Fruit fly (Drosophila melanogaster) whole organism, embryonic: ENCODE results near the gene Acat1.

Experiments
- Atf3 ChIP-seq: fragments of 200-800 bp; sonication (Bioruptor generic); optimal IDR thresholded peaks from 3 replicates; lab custom pipeline; 2016; ENCODE audit warnings: missing biosample characterization, missing genetic modification characterization
- B-H1 ChIP-seq: fragments of 200-800 bp; sonication (Bioruptor generic); IDR thresholded peaks from 3 replicates; pipeline ENCODE4 v1.3.6; 2022; ENCODE audit warnings: missing biosample characterization, missing genetic modification characterization
- Bdp1 ChIP-seq: fragments of 200-800 bp; sonication (Bioruptor generic); optimal IDR thresholded peaks from 3 replicates; lab custom pipeline; 2016; ENCODE audit warnings: missing biosample characterization, missing genetic modification characterization
- CG10267 ChIP-seq: fragments of 200-800 bp; sonication (Bioruptor generic); optimal IDR thresholded peaks from 2 replicates; lab custom pipeline; 2018; ENCODE audit warnings: missing biosample characterization, mild to moderate bottlenecking, missing genetic modification characterization, moderate library complexity
- CG11398 ChIP-seq: fragments of 200-800 bp; sonication (Bioruptor generic); optimal IDR thresholded peaks from 2 replicates; lab custom pipeline; 2016; ENCODE audit warnings: missing biosample characterization, missing genetic modification characterization
- CG12155 ChIP-seq: fragments of 200-800 bp; sonication (Bioruptor generic); optimal IDR thresholded peaks from 3 replicates; lab custom pipeline; 2016; ENCODE audit warnings: missing biosample characterization, missing genetic modification characterization
- CG12659 ChIP-seq: fragments of 200-800 bp; sonication (Bioruptor generic); optimal IDR thresholded peaks from 3 replicates; lab custom pipeline; 2017; ENCODE audit warnings: mild to moderate bottlenecking, missing biosample characterization, missing genetic modification reagents, missing genetic modification characterization
- CG13424 ChIP-seq: fragments of 200-800 bp; sonication (Bioruptor generic); optimal IDR thresholded peaks from 2 replicates; lab custom pipeline; 2019; ENCODE audit warnings: missing biosample characterization, mild to moderate bottlenecking, missing genetic modification characterization, moderate library complexity
- CG16863 ChIP-seq: fragments of 200-800 bp; sonication (Bioruptor generic); optimal IDR thresholded peaks from 3 replicates; lab custom pipeline; 2016; ENCODE audit warnings: missing biosample characterization, missing genetic modification characterization
- CG1792 ChIP-seq: fragments of 200-800 bp; sonication (Bioruptor generic); optimal IDR thresholded peaks from 2 replicates; lab custom pipeline; 2016; ENCODE audit warnings: missing biosample characterization, missing genetic modification characterization
- CG32532 ChIP-seq: fragments of 200-800 bp; sonication (Bioruptor generic); IDR thresholded peaks from 2 replicates; pipeline ENCODE4 v1.3.6; 2022; ENCODE audit warnings: missing biosample characterization, missing genetic modification characterization
- CG3407 ChIP-seq: fragments of 200-800 bp; sonication (Bioruptor generic); optimal IDR thresholded peaks from 2 replicates; lab custom pipeline; 2018; ENCODE audit warnings: missing biosample characterization, mild to moderate bottlenecking, missing genetic modification characterization
- CG34224 ChIP-seq: fragments of 200-800 bp; sonication (Bioruptor generic); IDR thresholded peaks from 3 replicates; pipeline ENCODE4 v1.3.6; 2022; ENCODE audit warnings: missing biosample characterization, missing genetic modification characterization; ENCODE audit not compliant: partially characterized antibody
- CG5245 ChIP-seq: fragments of 200-800 bp; sonication (Bioruptor generic); optimal IDR thresholded peaks from 3 replicates; lab custom pipeline; 2016; ENCODE audit warnings: missing biosample characterization, missing genetic modification characterization
- CG5953 ChIP-seq: fragments of 200-800 bp; sonication (Bioruptor generic); IDR thresholded peaks from 2 replicates; pipeline ENCODE4 v1.3.6; 2022; ENCODE audit warnings: missing biosample characterization, missing genetic modification characterization
- CG6654 ChIP-seq: fragments of 200-800 bp; sonication (Bioruptor generic); optimal IDR thresholded peaks from 2 replicates; lab custom pipeline; 2017; ENCODE audit warnings: missing biosample characterization, mild to moderate bottlenecking, missing genetic modification characterization
- CG9437 ChIP-seq: fragments of 200-800 bp; sonication (Bioruptor generic); optimal IDR thresholded peaks from 2 replicates; lab custom pipeline; 2018; ENCODE audit warnings: missing biosample characterization, mild to moderate bottlenecking, missing genetic modification characterization
- CoRest ChIP-seq: fragments of 200-800 bp; sonication (Bioruptor generic); optimal IDR thresholded peaks from 3 replicates; lab custom pipeline; 2018; ENCODE audit warnings: missing biosample characterization, mild to moderate bottlenecking, missing genetic modification characterization, moderate library complexity
- Dbx ChIP-seq: fragments of 200-800 bp; sonication (Bioruptor generic); IDR thresholded peaks from 3 replicates; pipeline ENCODE4 v1.3.6; 2022; ENCODE audit warnings: missing biosample characterization, missing genetic modification characterization
- Doc3 ChIP-seq: fragments of 200-800 bp; sonication (Bioruptor generic); IDR thresholded peaks from 3 replicates; pipeline ENCODE4 v1.3.6; 2022; ENCODE audit warnings: missing biosample characterization, missing genetic modification characterization; ENCODE audit not compliant: partially characterized antibody
- Dref ChIP-seq: fragments of 200-800 bp; sonication (Bioruptor generic); IDR thresholded peaks from 2 replicates; pipeline ENCODE4 v1.3.6; 2022; ENCODE audit warnings: missing biosample characterization, missing genetic modification characterization
- E2f2 ChIP-seq: fragments of 200-800 bp; sonication (Bioruptor generic); IDR thresholded peaks from 2 replicates; pipeline ENCODE4 v1.3.6; 2022; ENCODE audit warnings: missing biosample characterization, missing genetic modification characterization
- Hmx ChIP-seq: fragments of 200-800 bp; sonication (Bioruptor generic); optimal IDR thresholded peaks from 2 replicates; lab custom pipeline; 2016; ENCODE audit warnings: missing biosample characterization, missing genetic modification characterization
- Opbp ChIP-seq: fragments of 200-800 bp; sonication (Bioruptor generic); IDR thresholded peaks from 3 replicates; pipeline ENCODE4 v1.3.6; 2022; ENCODE audit warnings: missing biosample characterization, missing genetic modification characterization; ENCODE audit not compliant: partially characterized antibody
- Optix ChIP-seq: fragments of 200-800 bp; sonication (Bioruptor generic); IDR thresholded peaks from 3 replicates; pipeline ENCODE4 v1.3.6; 2022; ENCODE audit warnings: missing biosample characterization, missing genetic modification characterization
- PHDP ChIP-seq: fragments of 200-800 bp; sonication (Bioruptor generic); optimal IDR thresholded peaks from 3 replicates; lab custom pipeline; 2018; ENCODE audit warnings: missing biosample characterization, mild to moderate bottlenecking, missing genetic modification characterization, moderate library complexity
- Sin3A ChIP-seq: fragments of >200 bp; optimal IDR thresholded peaks from 2 replicates; lab custom pipeline; 2018
- Spps ChIP-seq: fragments of 200-800 bp; sonication (Bioruptor generic); optimal IDR thresholded peaks from 2 replicates; lab custom pipeline; 2018; ENCODE audit warnings: missing biosample characterization, mild to moderate bottlenecking, missing genetic modification characterization
- az2 ChIP-seq: fragments of 200-800 bp; sonication (Bioruptor generic); optimal IDR thresholded peaks from 3 replicates; lab custom pipeline; 2016; ENCODE audit warnings: missing biosample characterization, missing genetic modification characterization
- cato ChIP-seq: fragments of 200-800 bp; sonication (Bioruptor generic); optimal IDR thresholded peaks from 2 replicates; lab custom pipeline; 2016; ENCODE audit warnings: missing biosample characterization, missing genetic modification characterization, borderline replicate concordance
- dan ChIP-seq: fragments of 200-800 bp; sonication (Bioruptor generic); IDR thresholded peaks from 2 replicates; pipeline ENCODE4 v1.3.6; 2022; ENCODE audit warnings: missing biosample characterization, missing genetic modification characterization
- danr ChIP-seq: fragments of 200-800 bp; sonication (Bioruptor generic); IDR thresholded peaks from 2 replicates; pipeline ENCODE4 v1.3.6; 2022; ENCODE audit warnings: missing biosample characterization, missing genetic modification characterization
- disco-r ChIP-seq: fragments of 200-800 bp; sonication (Bioruptor generic); optimal IDR thresholded peaks from 2 replicates; lab custom pipeline; 2016; ENCODE audit warnings: missing biosample characterization, missing genetic modification characterization
- fd102C ChIP-seq: fragments of 200-800 bp; sonication (Bioruptor generic); optimal IDR thresholded peaks from 2 replicates; lab custom pipeline; 2018; ENCODE audit warnings: missing biosample characterization, mild to moderate bottlenecking, missing genetic modification characterization, moderate library complexity
- gce ChIP-seq: fragments of 200-800 bp; sonication (Bioruptor generic); IDR thresholded peaks from 3 replicates; pipeline ENCODE4 v1.3.6; 2022; ENCODE audit warnings: missing biosample characterization, missing genetic modification characterization
- ind ChIP-seq: fragments of 200-800 bp; sonication (Bioruptor generic); optimal IDR thresholded peaks from 3 replicates; lab custom pipeline; 2016; ENCODE audit warnings: missing biosample characterization, missing genetic modification characterization
- jumu ChIP-seq: fragments of 200-800 bp; sonication (Bioruptor generic); optimal IDR thresholded peaks from 3 replicates; lab custom pipeline; 2016; ENCODE audit warnings: missing biosample characterization, missing genetic modification characterization
- kni ChIP-seq: fragments of 200-800 bp; sonication (Bioruptor generic); optimal IDR thresholded peaks from 3 replicates; lab custom pipeline; 2017; ENCODE audit warnings: mild to moderate bottlenecking, missing biosample characterization, missing genetic modification reagents, missing genetic modification characterization
- lab ChIP-seq: fragments of 200-800 bp; sonication (Bioruptor generic); optimal IDR thresholded peaks from 3 replicates; lab custom pipeline; 2017; ENCODE audit warnings: missing biosample characterization, missing genetic modification characterization, mild to moderate bottlenecking, moderate library complexity, missing genetic modification reagents
- nmo ChIP-seq: fragments of 200-800 bp; sonication (Bioruptor generic); optimal IDR thresholded peaks from 2 replicates; lab custom pipeline; 2018; ENCODE audit warnings: missing biosample characterization, mild to moderate bottlenecking, missing genetic modification characterization, moderate library complexity
- odd ChIP-seq: fragments of 200-800 bp; sonication (Bioruptor generic); optimal IDR thresholded peaks from 2 replicates; lab custom pipeline; 2017; ENCODE audit warnings: missing biosample characterization, mild to moderate bottlenecking, missing genetic modification characterization
- pnt ChIP-seq: fragments of 200-800 bp; sonication (Bioruptor generic); optimal IDR thresholded peaks from 3 replicates; lab custom pipeline; 2016; ENCODE audit warnings: missing biosample characterization, missing genetic modification characterization
- prd ChIP-seq, 3 experiments: fragments of >200 bp in 2 of 3; fragments of 200-800 bp in 1 of 3; sonication (Bioruptor generic) in 1 of 3; optimal IDR thresholded peaks in 2 of 3; IDR thresholded peaks in 1 of 3; 2 replicates in 2 of 3; 3 replicates in 1 of 3; pipeline versions ENCODE4 v1.3.6 to Lab custom; 2017 to 2022; ENCODE audit warnings: missing biosample characterization in 1 of 3, missing genetic modification characterization in 1 of 3
- schlank ChIP-seq: fragments of 200-800 bp; sonication (Bioruptor generic); optimal IDR thresholded peaks from 2 replicates; lab custom pipeline; 2018; ENCODE audit warnings: missing biosample characterization, mild to moderate bottlenecking, missing genetic modification characterization
- scrt ChIP-seq: fragments of 200-800 bp; sonication (Bioruptor generic); optimal IDR thresholded peaks from 2 replicates; lab custom pipeline; 2018; ENCODE audit warnings: missing biosample characterization, mild to moderate bottlenecking, missing genetic modification characterization, moderate library complexity
- sens-2 ChIP-seq: fragments of 200-800 bp; sonication (Bioruptor generic); IDR thresholded peaks from 2 replicates; pipeline ENCODE4 v1.3.6; 2022; ENCODE audit warnings: missing biosample characterization, missing genetic modification characterization
- tna ChIP-seq: fragments of 200-800 bp; sonication (Bioruptor generic); IDR thresholded peaks from 2 replicates; pipeline ENCODE4 v1.3.6; 2022; ENCODE audit warnings: missing biosample characterization, missing genetic modification characterization; ENCODE audit not compliant: partially characterized antibody
- wor ChIP-seq: fragments of 200-800 bp; sonication (Bioruptor generic); IDR thresholded peaks from 2 replicates; pipeline ENCODE4 v1.3.6; 2022; ENCODE audit warnings: missing biosample characterization, missing genetic modification characterization
- yki ChIP-seq: fragments of >200 bp; optimal IDR thresholded peaks from 3 replicates; lab custom pipeline; 2018

Acat1 gene

dm6 chrX:7935798-7936572, 47.4 kb upstream of the Acat1 start, which contains the start of gene Ubr3 (continued):
- TF ChIP-seq CG1792 (GFP tag; lab: Kevin White, UChicago) = no peak
- TF ChIP-seq Opbp (GFP tag; lab: Robert Waterston, UW) = peak; percentile 69; the same call in 2 of the 3 replicates
- no peak for TF ChIP-seq danr
- no peak for TF ChIP-seq gce
- TF ChIP-seq CG16863 (GFP tag; lab: Kevin White, UChicago) = no peak
- no peak for TF ChIP-seq B-H1 (GFP tag; lab: Robert Waterston, UW)
- TF ChIP-seq az2 (GFP tag; lab: Kevin White, UChicago) = no peak
- no peak for TF ChIP-seq yki (lab: Kevin White, UChicago)
- no peak for TF ChIP-seq PHDP (tag; lab: Kevin White, UChicago)
- TF ChIP-seq CG34224 (GFP tag; lab: Robert Waterston, UW) = peak; percentile 66; the same call in 2 of the 3 replicates
- no peak for TF ChIP-seq wor (GFP tag; lab: Robert Waterston, UW)
- TF ChIP-seq E2f2 (GFP tag; lab: Robert Waterston, UW) = peak; percentile 17; the same call in 1 of the 2 replicates
- TF ChIP-seq fd102C = no peak
- no peak for TF ChIP-seq scrt (GFP tag; lab: Kevin White, UChicago)
- no peak for TF ChIP-seq Spps (tag; lab: Kevin White, UChicago)
- no peak for TF ChIP-seq CG5953 (GFP tag; lab: Robert Waterston, UW)
- TF ChIP-seq Dbx (GFP tag; lab: Robert Waterston, UW) = 0 out of 3 replicates have a peak, but pooled peaks have one; percentile 29
- TF ChIP-seq CG6654 (GFP tag; lab: Kevin White, UChicago) = no peak
- TF ChIP-seq Optix (GFP tag; lab: Robert Waterston, UW) = no peak
- no peak for TF ChIP-seq dan (GFP tag; lab: Robert Waterston, UW)
- no peak for TF ChIP-seq disco-r (GFP tag; lab: Kevin White, UChicago)
- TF ChIP-seq schlank (tag; lab: Kevin White, UChicago) = no peak
- TF ChIP-seq CG9437 (GFP tag; lab: Kevin White, UChicago) = no peak
- no peak for TF ChIP-seq CG12155 (GFP tag; lab: Kevin White, UChicago)
- TF ChIP-seq CG32532 (GFP tag; lab: Robert Waterston, UW) = 0 out of 2 replicates have a peak, but pooled peaks have one; percentile 18
- TF ChIP-seq CG12659 (GFP tag; lab: Kevin White, UChicago) = peak; percentile 69
- TF ChIP-seq kni (GFP tag; lab: Kevin White, UChicago) = no peak
- TF ChIP-seq sens-2 (GFP tag; lab: Robert Waterston, UW) = no peak
- no peak for TF ChIP-seq Bdp1 (GFP tag; lab: Kevin White, UChicago)
- TF ChIP-seq prd (optimal IDR thresholded peaks at IDR 0.05; lab: Kevin White, UChicago) = no peak
- TF ChIP-seq prd (GFP tag; IDR thresholded peaks at IDR 0.05; lab: Robert Waterston, UW) = no peak
- no peak for TF ChIP-seq ind (GFP tag; lab: Kevin White, UChicago)
- TF ChIP-seq odd (GFP tag; lab: Kevin White, UChicago) = no peak
- no peak for TF ChIP-seq jumu (GFP tag; lab: Kevin White, UChicago)
- TF ChIP-seq CG5245 = no peak
- TF ChIP-seq Atf3 = no peak
- TF ChIP-seq nmo = peak; percentile 34
- no peak for TF ChIP-seq cato (GFP tag; lab: Kevin White, UChicago)
- TF ChIP-seq Doc3 (GFP tag; lab: Robert Waterston, UW) = peak; percentile 54; the same call in 1 of the 3 replicates
- TF ChIP-seq tna = peak; percentile 62
- no peak for TF ChIP-seq CG3407
- peak; percentile 4 for TF ChIP-seq CG11398 (GFP tag; lab: Kevin White, UChicago)
- no peak for TF ChIP-seq CG10267 (tag; lab: Kevin White, UChicago)
- no peak for TF ChIP-seq CG13424 (tag; lab: Kevin White, UChicago)
- peak; percentile 87 for TF ChIP-seq Dref (GFP tag; lab: Robert Waterston, UW)
- TF ChIP-seq lab (GFP tag; lab: Kevin White, UChicago) = peak; percentile 47
- no peak for TF ChIP-seq Hmx
- TF ChIP-seq pnt = no peak
- no peak for TF ChIP-seq CoRest (tag; lab: Kevin White, UChicago)
- TF ChIP-seq Sin3A (lab: Kevin White, UChicago) = peak; percentile 91
